Fruit fly (Drosophila melanogaster) whole organism, prepupa: Measurements from ENCODE around the gene Dhc1.

Experiments
- CG3919 ChIP-seq: fragments of 200-800 bp; sonication (Bioruptor generic); optimal IDR thresholded peaks from 3 replicates; lab custom pipeline; 2016; ENCODE audit warnings: missing biosample characterization, missing genetic modification characterization
- CG6276 ChIP-seq: fragments of 200-800 bp; sonication (Bioruptor generic); optimal IDR thresholded peaks from 2 replicates; lab custom pipeline; 2017; ENCODE audit warnings: missing biosample characterization, mild to moderate bottlenecking, missing genetic modification characterization
- CG8632 ChIP-seq: fragments of 200-800 bp; sonication (Bioruptor generic); optimal IDR thresholded peaks from 3 replicates; lab custom pipeline; 2016; ENCODE audit warnings: missing biosample characterization, missing genetic modification characterization
- CG9139 ChIP-seq: fragments of 200-800 bp; sonication (Bioruptor generic); optimal IDR thresholded peaks from 3 replicates; lab custom pipeline; 2017; ENCODE audit warnings: missing biosample characterization, mild to moderate bottlenecking, missing genetic modification characterization
- Eip93F ChIP-seq: fragments of 200-800 bp; sonication (Bioruptor generic); optimal IDR thresholded peaks from 2 replicates; lab custom pipeline; 2016; ENCODE audit warnings: missing biosample characterization, mild to moderate bottlenecking, missing genetic modification characterization
- Gug ChIP-seq: fragments of 200-800 bp; sonication (Bioruptor generic); IDR thresholded peaks from 2 replicates; pipeline ENCODE4 v1.3.6; 2022; ENCODE audit warnings: missing biosample characterization, missing genetic modification characterization
- Hr38 ChIP-seq: sonication (Bioruptor generic); optimal IDR thresholded peaks from 2 replicates; lab custom pipeline; 2016; ENCODE audit warnings: missing biosample characterization, missing genetic modification characterization
- Hr39 ChIP-seq: fragments of 200-800 bp; sonication (Bioruptor generic); optimal IDR thresholded peaks from 2 replicates; lab custom pipeline; 2016; ENCODE audit warnings: missing biosample characterization, missing genetic modification characterization
- OdsH ChIP-seq: fragments of 200-800 bp; sonication (Bioruptor generic); optimal IDR thresholded peaks from 3 replicates; lab custom pipeline; 2016; ENCODE audit warnings: missing biosample characterization, missing genetic modification characterization
- svp ChIP-seq: fragments of 200-800 bp; sonication (Bioruptor generic); peaks from one replicate; lab custom pipeline; 2016; ENCODE audit warnings: missing biosample characterization, missing genetic modification characterization

dm6 chr3R:9694999-9695398 lies 20.6 kb upstream of the Dhc1 start:
- TF ChIP-seq Hr38 (GFP tag; lab: Kevin White, UChicago) (no peak), CG9139 (no peak), svp (GFP tag; lab: Kevin White, UChicago) (no peak), Gug (GFP tag; lab: Robert Waterston, UW) (no peak), CG6276 (GFP tag; lab: Kevin White, UChicago) (no peak), OdsH (GFP tag; lab: Kevin White, UChicago) (no peak), Eip93F (GFP tag; lab: Kevin White, UChicago) (no peak), Hr39 (GFP tag; lab: Kevin White, UChicago) (no peak), CG8632 (no peak), CG3919 (GFP tag; lab: Kevin White, UChicago) (no peak)
